Fruit fly (Drosophila melanogaster) whole organism, prepupa: ENCODE measurements around the gene Afti.
A peak's percentile ranks its signal among the peaks of the same experiment; 100 is the strongest.

Source experiments
- Blimp-1 ChIP-seq: fragments of 200-800 bp; sonication (Bioruptor generic); optimal IDR thresholded peaks from 3 replicates; lab custom pipeline; 2017; ENCODE audit warnings: missing biosample characterization, missing genetic modification characterization, mild to moderate bottlenecking, moderate library complexity, missing genetic modification reagents
- CG10631 ChIP-seq: fragments of 200-800 bp; sonication (Bioruptor generic); optimal IDR thresholded peaks from 2 replicates; lab custom pipeline; 2016; ENCODE audit warnings: missing biosample characterization, missing genetic modification characterization
- CG10669 ChIP-seq: fragments of 200-800 bp; sonication (Bioruptor generic); optimal IDR thresholded peaks from 3 replicates; lab custom pipeline; 2018; ENCODE audit warnings: missing biosample characterization, mild to moderate bottlenecking, missing genetic modification characterization, moderate library complexity
- CG11294 ChIP-seq: fragments of 200-800 bp; sonication (Bioruptor generic); IDR thresholded peaks from 2 replicates; pipeline ENCODE4 v1.3.6; 2022; ENCODE audit warnings: missing biosample characterization, missing genetic modification characterization
- CG11762 ChIP-seq: fragments of 200-800 bp; sonication (Bioruptor generic); optimal IDR thresholded peaks from 3 replicates; lab custom pipeline; 2016; ENCODE audit warnings: missing biosample characterization, missing genetic modification characterization; ENCODE audit not compliant: insufficient read depth
- CG11902 ChIP-seq: fragments of 200-800 bp; sonication (Bioruptor generic); optimal IDR thresholded peaks from 3 replicates; lab custom pipeline; 2016; ENCODE audit warnings: missing biosample characterization, missing genetic modification characterization
- CG15336 ChIP-seq: fragments of 200-800 bp; sonication (Bioruptor generic); IDR thresholded peaks from 2 replicates; pipeline ENCODE4 v1.3.6; 2022; ENCODE audit warnings: missing biosample characterization, missing genetic modification characterization
- CG1621 ChIP-seq: fragments of 200-800 bp; sonication (Bioruptor generic); optimal IDR thresholded peaks from 3 replicates; lab custom pipeline; 2018; ENCODE audit warnings: missing biosample characterization, mild to moderate bottlenecking, missing genetic modification characterization
- CG16779 ChIP-seq: fragments of 200-800 bp; sonication (Bioruptor generic); optimal IDR thresholded peaks from 3 replicates; lab custom pipeline; 2017; ENCODE audit warnings: missing biosample characterization, mild to moderate bottlenecking, missing genetic modification characterization
- CG3032 ChIP-seq: fragments of 200-800 bp; optimal IDR thresholded peaks from 2 replicates; lab custom pipeline; 2019; ENCODE audit warnings: missing biosample characterization, mild to moderate bottlenecking, missing genetic modification characterization, moderate library complexity
- CG31627 ChIP-seq: fragments of 200-800 bp; sonication (Bioruptor generic); optimal IDR thresholded peaks from 3 replicates; lab custom pipeline; 2016; ENCODE audit warnings: missing biosample characterization, missing genetic modification characterization
- CG34406 ChIP-seq: fragments of 200-800 bp; sonication (Bioruptor generic); optimal IDR thresholded peaks from 3 replicates; lab custom pipeline; 2016; ENCODE audit warnings: missing biosample characterization, missing genetic modification characterization
- CG3919 ChIP-seq: fragments of 200-800 bp; sonication (Bioruptor generic); optimal IDR thresholded peaks from 3 replicates; lab custom pipeline; 2016; ENCODE audit warnings: missing biosample characterization, missing genetic modification characterization
- CG4318 ChIP-seq: fragments of 200-800 bp; sonication (Bioruptor generic); optimal IDR thresholded peaks from 3 replicates; lab custom pipeline; 2017; ENCODE audit warnings: missing biosample characterization, mild to moderate bottlenecking, missing genetic modification characterization
- CG6276 ChIP-seq: fragments of 200-800 bp; sonication (Bioruptor generic); optimal IDR thresholded peaks from 2 replicates; lab custom pipeline; 2017; ENCODE audit warnings: missing biosample characterization, mild to moderate bottlenecking, missing genetic modification characterization
- CG6792 ChIP-seq: fragments of 200-800 bp; sonication (Bioruptor generic); optimal IDR thresholded peaks from 3 replicates; lab custom pipeline; 2016; ENCODE audit warnings: missing biosample characterization, missing genetic modification characterization
- CG6808 ChIP-seq: fragments of 200-800 bp; sonication (Bioruptor generic); optimal IDR thresholded peaks from 3 replicates; lab custom pipeline; 2017; ENCODE audit warnings: missing biosample characterization, missing genetic modification characterization, mild to moderate bottlenecking, moderate library complexity, missing genetic modification reagents
- CG6854 ChIP-seq: fragments of 200-800 bp; sonication (Bioruptor generic); optimal IDR thresholded peaks from 2 replicates; lab custom pipeline; 2017; ENCODE audit warnings: missing biosample characterization, mild to moderate bottlenecking, missing genetic modification characterization
- CG7368 ChIP-seq: fragments of 200-800 bp; sonication (Bioruptor generic); optimal IDR thresholded peaks from 3 replicates; lab custom pipeline; 2016; ENCODE audit warnings: missing biosample characterization, missing genetic modification characterization
- CG8119 ChIP-seq: fragments of 200-800 bp; sonication (Bioruptor generic); IDR thresholded peaks from 3 replicates; pipeline ENCODE4 v1.3.6; 2022; ENCODE audit warnings: missing biosample characterization, missing genetic modification characterization
- CG8319 ChIP-seq: fragments of 200-800 bp; sonication (Bioruptor generic); optimal IDR thresholded peaks from 3 replicates; lab custom pipeline; 2016; ENCODE audit warnings: missing biosample characterization, missing genetic modification characterization
- CG8632 ChIP-seq: fragments of 200-800 bp; sonication (Bioruptor generic); optimal IDR thresholded peaks from 3 replicates; lab custom pipeline; 2016; ENCODE audit warnings: missing biosample characterization, missing genetic modification characterization
- CG9139 ChIP-seq: fragments of 200-800 bp; sonication (Bioruptor generic); optimal IDR thresholded peaks from 3 replicates; lab custom pipeline; 2017; ENCODE audit warnings: missing biosample characterization, mild to moderate bottlenecking, missing genetic modification characterization
- Eip93F ChIP-seq: fragments of 200-800 bp; sonication (Bioruptor generic); optimal IDR thresholded peaks from 2 replicates; lab custom pipeline; 2016; ENCODE audit warnings: missing biosample characterization, mild to moderate bottlenecking, missing genetic modification characterization
- Ets96B ChIP-seq: fragments of 200-800 bp; optimal IDR thresholded peaks from 2 replicates; lab custom pipeline; 2019; ENCODE audit warnings: missing biosample characterization, mild to moderate bottlenecking, missing genetic modification characterization, moderate library complexity
- Gug ChIP-seq: fragments of 200-800 bp; sonication (Bioruptor generic); IDR thresholded peaks from 2 replicates; pipeline ENCODE4 v1.3.6; 2022; ENCODE audit warnings: missing biosample characterization, missing genetic modification characterization
- Hr38 ChIP-seq: sonication (Bioruptor generic); optimal IDR thresholded peaks from 2 replicates; lab custom pipeline; 2016; ENCODE audit warnings: missing biosample characterization, missing genetic modification characterization
- Hr4 ChIP-seq: fragments of 200-800 bp; sonication (Bioruptor generic); optimal IDR thresholded peaks from 3 replicates; lab custom pipeline; 2016; ENCODE audit warnings: missing biosample characterization, missing genetic modification characterization
- Lpt ChIP-seq: fragments of 200-800 bp; sonication (Bioruptor generic); optimal IDR thresholded peaks from 3 replicates; lab custom pipeline; 2016; ENCODE audit warnings: missing biosample characterization, missing genetic modification characterization
- OdsH ChIP-seq: fragments of 200-800 bp; sonication (Bioruptor generic); optimal IDR thresholded peaks from 3 replicates; lab custom pipeline; 2016; ENCODE audit warnings: missing biosample characterization, missing genetic modification characterization
- Smox ChIP-seq: fragments of 200-800 bp; sonication (Bioruptor generic); optimal IDR thresholded peaks from 3 replicates; lab custom pipeline; 2016; ENCODE audit warnings: missing biosample characterization, missing genetic modification characterization
- Sox102F ChIP-seq: fragments of 200-800 bp; sonication (Bioruptor generic); optimal IDR thresholded peaks from 2 replicates; lab custom pipeline; 2016; ENCODE audit warnings: missing biosample characterization, mild to moderate bottlenecking, missing genetic modification characterization
- Sox14 ChIP-seq: fragments of 200-800 bp; sonication (Bioruptor generic); optimal IDR thresholded peaks from 3 replicates; lab custom pipeline; 2016; ENCODE audit warnings: missing biosample characterization, missing genetic modification characterization
- Sox15 ChIP-seq: fragments of 200-800 bp; sonication (Bioruptor generic); optimal IDR thresholded peaks from 3 replicates; lab custom pipeline; 2016; ENCODE audit warnings: missing biosample characterization, missing genetic modification characterization
- achi ChIP-seq: fragments of 200-800 bp; sonication (Bioruptor generic); optimal IDR thresholded peaks from 3 replicates; lab custom pipeline; 2016; ENCODE audit warnings: missing biosample characterization, missing genetic modification characterization
- dac ChIP-seq: fragments of 200-800 bp; sonication (Bioruptor generic); optimal IDR thresholded peaks from 2 replicates; lab custom pipeline; 2017; ENCODE audit warnings: missing biosample characterization, mild to moderate bottlenecking, missing genetic modification characterization
- dsx ChIP-seq: fragments of 200-800 bp; optimal IDR thresholded peaks from 3 replicates; lab custom pipeline; 2019; ENCODE audit warnings: missing biosample characterization, mild to moderate bottlenecking, missing genetic modification characterization, moderate library complexity; ENCODE audit not compliant: poor library complexity, severe bottlenecking
- eg ChIP-seq: fragments of 200-800 bp; sonication (Bioruptor generic); IDR thresholded peaks from 3 replicates; pipeline ENCODE4 v1.3.6; 2022; ENCODE audit warnings: missing biosample characterization, missing genetic modification characterization
- fd59A ChIP-seq: fragments of 200-800 bp; sonication (Bioruptor generic); optimal IDR thresholded peaks from 2 replicates; lab custom pipeline; 2017; ENCODE audit warnings: missing biosample characterization, mild to moderate bottlenecking, missing genetic modification characterization, missing genetic modification reagents
- fd85E ChIP-seq: fragments of 200-800 bp; sonication (Bioruptor generic); optimal IDR thresholded peaks from 3 replicates; lab custom pipeline; 2016; ENCODE audit warnings: missing biosample characterization, missing genetic modification characterization
- net ChIP-seq: fragments of 200-800 bp; sonication (Bioruptor generic); optimal IDR thresholded peaks from 3 replicates; lab custom pipeline; 2016; ENCODE audit warnings: missing biosample characterization, missing genetic modification characterization
- pdm3 ChIP-seq: fragments of 200-800 bp; sonication (Bioruptor generic); optimal IDR thresholded peaks from 3 replicates; lab custom pipeline; 2016; ENCODE audit warnings: missing biosample characterization, missing genetic modification characterization
- spab ChIP-seq: fragments of 200-800 bp; sonication (Bioruptor generic); optimal IDR thresholded peaks from 2 replicates; lab custom pipeline; 2017; ENCODE audit warnings: missing biosample characterization, mild to moderate bottlenecking, missing genetic modification characterization, missing genetic modification reagents
- ss ChIP-seq, 2 experiments: fragments of 200-800 bp; sonication (Bioruptor generic); optimal IDR thresholded peaks; 2 replicates in 1 of 2; 3 replicates in 1 of 2; lab custom pipeline; 2017 to 2018; ENCODE audit warnings: mild to moderate bottlenecking in 2 of 2, missing biosample characterization in 2 of 2, missing genetic modification characterization in 2 of 2, moderate library complexity in 1 of 2
- topi ChIP-seq: fragments of 200-800 bp; sonication (Bioruptor generic); optimal IDR thresholded peaks from 3 replicates; lab custom pipeline; 2016; ENCODE audit warnings: missing biosample characterization, missing genetic modification characterization
- vri ChIP-seq: fragments of 200-800 bp; sonication (Bioruptor generic); optimal IDR thresholded peaks from 3 replicates; lab custom pipeline; 2016; ENCODE audit warnings: missing biosample characterization, mild to moderate bottlenecking, missing genetic modification characterization

Gene Afti

dm6 chr3R:14315912-14316444 is 10.5 kb downstream of the Afti start, which contains the start of gene Set8 (continued):
- TF ChIP-seq CG10669 (GFP tag; lab: Kevin White, UChicago) (no peak), CG6276 (GFP tag; lab: Kevin White, UChicago) (no peak), CG8632 (GFP tag; lab: Kevin White, UChicago) (no peak), CG6854 (GFP tag; lab: Kevin White, UChicago) (peak; percentile 68), fd85E (GFP tag; lab: Kevin White, UChicago) (peak; percentile 6), CG11902 (GFP tag; lab: Kevin White, UChicago) (no peak), CG1621 (peak; percentile 57), achi (no peak), dsx (GFP tag; lab: Kevin White, UChicago) (no peak), CG8319 (GFP tag; lab: Kevin White, UChicago) (no peak), vri (GFP tag; lab: Kevin White, UChicago) (no peak), CG8119 (peak; percentile 79), Blimp-1 (GFP tag; lab: Kevin White, UChicago) (no peak), CG16779 (tag; lab: Kevin White, UChicago) (no peak), CG10631 (GFP tag; lab: Kevin White, UChicago) (no peak), Lpt (no peak), CG11294 (GFP tag; lab: Robert Waterston, UW) (no peak; the same call in 1 of the 2 replicates), CG3032 (peak; percentile 42), Eip93F (GFP tag; lab: Kevin White, UChicago) (no peak), spab (GFP tag; lab: Kevin White, UChicago) (no peak), CG3919 (no peak), Hr4 (GFP tag; lab: Kevin White, UChicago) (no peak), CG6792 (no peak)

dm6 chr3R:14314554-14314953 is 11.9 kb downstream of the Afti start, which contains the start of gene Crz:
Crz (plus strand) TSS chr3R:14314854.
- TF ChIP-seq pdm3 (GFP tag; lab: Kevin White, UChicago) (no peak), achi (no peak), Smox (GFP tag; lab: Kevin White, UChicago) (no peak), Hr4 (GFP tag; lab: Kevin White, UChicago) (no peak), CG10669 (GFP tag; lab: Kevin White, UChicago) (no peak), spab (GFP tag; lab: Kevin White, UChicago) (no peak), CG3919 (no peak), CG6792 (no peak), dac (GFP tag; lab: Kevin White, UChicago) (no peak)

dm6 chr3R:14311027-14311426 is 15.5 kb downstream of the Afti start:
- TF ChIP-seq CG8319 (GFP tag; lab: Kevin White, UChicago) (no peak), CG9139 (GFP tag; lab: Kevin White, UChicago) (no peak), Hr38 (GFP tag; lab: Kevin White, UChicago) (no peak), Ets96B (tag; lab: Kevin White, UChicago) (no peak), fd59A (GFP tag; lab: Kevin White, UChicago) (no peak), Hr4 (GFP tag; lab: Kevin White, UChicago) (no peak), CG10631 (GFP tag; lab: Kevin White, UChicago) (peak; percentile 18), OdsH (GFP tag; lab: Kevin White, UChicago) (no peak), CG1621 (no peak), CG7368 (GFP tag; lab: Kevin White, UChicago) (no peak), CG4318 (GFP tag; lab: Kevin White, UChicago) (no peak), CG8632 (GFP tag; lab: Kevin White, UChicago) (no peak), Sox15 (GFP tag; lab: Kevin White, UChicago) (no peak), ss (GFP tag; optimal IDR thresholded peaks at IDR 0.05; lab: Kevin White, UChicago) (no peak), CG6808 (GFP tag; lab: Kevin White, UChicago) (no peak), CG3032 (no peak), Sox102F (GFP tag; lab: Kevin White, UChicago) (no peak), eg (GFP tag; lab: Robert Waterston, UW) (peak; percentile 18; the same call in 1 of the 3 replicates), pdm3 (GFP tag; lab: Kevin White, UChicago) (no peak), CG3919 (no peak), CG34406 (GFP tag; lab: Kevin White, UChicago) (no peak), dsx (GFP tag; lab: Kevin White, UChicago) (no peak), Lpt (no peak), net (GFP tag; lab: Kevin White, UChicago) (no peak), Gug (no peak), Sox14 (GFP tag; lab: Kevin White, UChicago) (no peak), CG31627 (GFP tag; lab: Kevin White, UChicago) (peak; percentile 31), Smox (GFP tag; lab: Kevin White, UChicago) (no peak), CG15336 (peak; percentile 33; the same call in 1 of the 2 replicates), CG11762 (no peak), topi (GFP tag; lab: Kevin White, UChicago) (peak; percentile 39)
